Worm (Caenorhabditis elegans) whole organism, L4 larva: ENCODE results near the gene F54H12.8.
"Not testable (repeated sequence)": the region's sequence is repeated elsewhere in the genome, so short reads cannot be mapped to it uniquely, and the experiment has no call there.

Experiments used
- F26F4.8 ChIP-seq: fragments of 200-800 bp; sonication (Bioruptor generic); conservative IDR thresholded peaks from 2 replicates; pipeline ENCODE4 v1.3.6; 2022; ENCODE audit warnings: missing genetic modification characterization, missing compliant biosample characterization
- F44E2.7 ChIP-seq: fragments of 200-800 bp; sonication (Bioruptor generic); IDR thresholded peaks from 2 replicates; pipeline ENCODE4 v2.1.2; 2022; ENCODE audit warnings: missing genetic modification characterization, missing compliant biosample characterization
- T26A8.4 ChIP-seq: fragments of 200-800 bp; sonication (Bioruptor generic); IDR thresholded peaks from 2 replicates; pipeline ENCODE4 v1.3.6; 2022; ENCODE audit warnings: missing genetic modification characterization, missing compliant biosample characterization
- Y105C5A.15 ChIP-seq: fragments of 200-800 bp; sonication (Bioruptor generic); IDR thresholded peaks from 2 replicates; pipeline ENCODE4 v1.3.6; 2022; ENCODE audit warnings: missing genetic modification characterization, missing compliant biosample characterization
- Y48G9A.11 ChIP-seq: fragments of 200-800 bp; sonication (Bioruptor generic); IDR thresholded peaks from 2 replicates; pipeline ENCODE4 v1.3.6; 2022; ENCODE audit warnings: missing genetic modification reagents, missing genetic modification characterization, missing compliant biosample characterization
- Y75B8A.6 ChIP-seq: fragments of 200-800 bp; sonication (Bioruptor generic); IDR thresholded peaks from 2 replicates; pipeline ENCODE4 v1.3.6; 2022; ENCODE audit warnings: missing genetic modification reagents, missing genetic modification characterization, missing compliant biosample characterization
- ZK337.2 ChIP-seq: fragments of 200-800 bp; sonication (Bioruptor generic); IDR thresholded peaks from 2 replicates; pipeline ENCODE4 v1.3.6; 2022; ENCODE audit warnings: missing genetic modification reagents, missing genetic modification characterization, missing compliant biosample characterization
- arid-1 ChIP-seq: fragments of 200-800 bp; sonication (Bioruptor generic); conservative IDR thresholded peaks from 2 replicates; pipeline ENCODE4 v1.3.6; 2022; ENCODE audit warnings: missing genetic modification reagents, missing genetic modification characterization, missing compliant biosample characterization
- ceh-20 ChIP-seq: fragments of 200-800 bp; sonication (Bioruptor generic); IDR thresholded peaks from 2 replicates; pipeline ENCODE4 v1.3.6; 2022; ENCODE audit warnings: missing genetic modification reagents, missing genetic modification characterization, missing compliant biosample characterization
- ceh-62 ChIP-seq: sonication (generic microtip); optimal IDR thresholded peaks from 2 replicates; lab custom pipeline; 2017; ENCODE audit warnings: missing biosample characterization, missing genetic modification characterization
- ceh-82 ChIP-seq: sonication (generic microtip); optimal IDR thresholded peaks from 2 replicates; lab custom pipeline; 2017; ENCODE audit warnings: missing biosample characterization, missing genetic modification characterization
- ctbp-1 ChIP-seq: fragments of 200-800 bp; sonication (Bioruptor generic); IDR thresholded peaks from 2 replicates; pipeline ENCODE4 v1.3.6; 2022; ENCODE audit warnings: missing genetic modification reagents, missing genetic modification characterization, missing compliant biosample characterization
- daf-8 ChIP-seq: fragments of 200-800 bp; sonication (Bioruptor generic); IDR thresholded peaks from 2 replicates; pipeline ENCODE4 v1.3.6; 2022; ENCODE audit warnings: missing genetic modification characterization, missing compliant biosample characterization
- dmd-8 ChIP-seq: fragments of 200-800 bp; sonication (Bioruptor generic); IDR thresholded peaks from 2 replicates; pipeline ENCODE4 v1.3.6; 2022; ENCODE audit warnings: missing genetic modification characterization, missing compliant biosample characterization
- duxl-1 ChIP-seq: sonication (generic microtip); optimal IDR thresholded peaks from 2 replicates; lab custom pipeline; 2016; ENCODE audit warnings: mild to moderate bottlenecking, missing genetic modification characterization, moderate library complexity, missing compliant biosample characterization; ENCODE audit not compliant: poor library complexity
- egl-43 ChIP-seq: fragments of 200-800 bp; sonication (Bioruptor generic); IDR thresholded peaks from 2 replicates; pipeline ENCODE4 v1.3.6; 2022; ENCODE audit warnings: missing genetic modification reagents, missing genetic modification characterization, missing compliant biosample characterization
- fkh-10 ChIP-seq: fragments of 150-350 bp; optimal IDR thresholded peaks from 2 replicates; lab custom pipeline; 2014; ENCODE audit warnings: missing biosample characterization, missing genetic modification reagents, missing genetic modification characterization
- hmg-1.1 ChIP-seq: fragments of 200-800 bp; sonication (Bioruptor generic); IDR thresholded peaks from 2 replicates; pipeline ENCODE4 v1.3.6; 2022; ENCODE audit warnings: missing genetic modification reagents, missing genetic modification characterization, missing compliant biosample characterization
- jun-1 ChIP-seq: fragments of 150-350 bp; optimal IDR thresholded peaks from 2 replicates; lab custom pipeline; 2014; ENCODE audit warnings: missing biosample characterization, missing genetic modification reagents, missing genetic modification characterization
- lim-7 ChIP-seq: fragments of 200-800 bp; sonication (Bioruptor generic); IDR thresholded peaks from 2 replicates; pipeline ENCODE4 v1.3.6; 2022; ENCODE audit warnings: missing genetic modification characterization, missing compliant biosample characterization
- lin-1 ChIP-seq: fragments of 200-800 bp; sonication (Bioruptor generic); IDR thresholded peaks from 2 replicates; pipeline ENCODE4 v1.3.6; 2022; ENCODE audit warnings: missing genetic modification reagents, missing genetic modification characterization, missing compliant biosample characterization
- lin-15B ChIP-seq: fragments of 150-350 bp; sonication (generic microtip); optimal IDR thresholded peaks from 3 replicates; lab custom pipeline; 2014; ENCODE audit warnings: missing biosample characterization, missing genetic modification characterization
- lin-38 ChIP-seq: fragments of 200-800 bp; sonication (Bioruptor generic); IDR thresholded peaks from 2 replicates; pipeline ENCODE4 v1.3.6; 2022; ENCODE audit warnings: missing genetic modification reagents, missing genetic modification characterization, missing compliant biosample characterization
- lsy-2 ChIP-seq, 2 experiments: fragments of 150-350 bp in 1 of 2; sonication (generic microtip) in 1 of 2; optimal IDR thresholded peaks; 2 replicates each; lab custom pipeline; 2014 to 2017; ENCODE audit warnings: missing biosample characterization in 2 of 2, missing genetic modification characterization in 2 of 2
- madf-5 ChIP-seq, 2 experiments: fragments of 200-800 bp; sonication (Bioruptor generic); IDR thresholded peaks; 2 replicates each; pipeline ENCODE4 v1.3.6; 2022; ENCODE audit warnings: missing compliant biosample characterization in 2 of 2, missing genetic modification characterization in 2 of 2
- mdl-1 ChIP-seq, 2 experiments: fragments of 150-350 bp in 1 of 2; sonication (generic microtip) in 1 of 2; optimal IDR thresholded peaks; 2 replicates each; lab custom pipeline; 2014 to 2017; ENCODE audit warnings: missing biosample characterization in 2 of 2, missing genetic modification characterization in 2 of 2
- mdt-29 ChIP-seq: fragments of 200-800 bp; sonication (Bioruptor generic); IDR thresholded peaks from 2 replicates; pipeline ENCODE4 v1.3.6; 2022; ENCODE audit warnings: missing genetic modification reagents, missing genetic modification characterization, missing compliant biosample characterization
- mes-2 ChIP-seq: sonication (generic microtip); optimal IDR thresholded peaks from 2 replicates; lab custom pipeline; 2016; ENCODE audit warnings: missing genotype, mild to moderate bottlenecking, missing genetic modification characterization, missing compliant biosample characterization; ENCODE audit not compliant: poor library complexity, severe bottlenecking
- mxl-2 ChIP-seq: fragments of 200-800 bp; sonication (Bioruptor generic); conservative IDR thresholded peaks from 2 replicates; pipeline ENCODE4 v1.3.6; 2022; ENCODE audit warnings: missing genetic modification reagents, missing genetic modification characterization, missing compliant biosample characterization
- mxl-3 ChIP-seq: fragments of 200-800 bp; sonication (Bioruptor generic); optimal IDR thresholded peaks from 2 replicates; lab custom pipeline; 2018; ENCODE audit warnings: mild to moderate bottlenecking, missing genetic modification characterization, missing compliant biosample characterization
- nhr-10 ChIP-seq: fragments of 150-350 bp; optimal IDR thresholded peaks from 2 replicates; lab custom pipeline; 2014; ENCODE audit warnings: missing biosample characterization, missing genetic modification characterization
- nhr-41 ChIP-seq: fragments of 200-800 bp; sonication (Bioruptor generic); IDR thresholded peaks from 2 replicates; pipeline ENCODE4 v1.3.6; 2022; ENCODE audit warnings: missing genetic modification reagents, missing genetic modification characterization, missing compliant biosample characterization
- nhr-42 ChIP-seq: fragments of 200-800 bp; sonication (Bioruptor generic); IDR thresholded peaks from 2 replicates; pipeline ENCODE4 v1.3.6; 2022; ENCODE audit warnings: missing genetic modification characterization, missing compliant biosample characterization
- nhr-76 ChIP-seq: fragments of 150-350 bp; optimal IDR thresholded peaks from 2 replicates; lab custom pipeline; 2014; ENCODE audit warnings: missing biosample characterization, missing genetic modification characterization
- pha-4 ChIP-seq, 2 experiments: fragments of 150-350 bp in 1 of 2; fragments of 200-800 bp in 1 of 2; sonication (Bioruptor generic) in 1 of 2; IDR thresholded peaks in 1 of 2; optimal IDR thresholded peaks in 1 of 2; 2 replicates each; pipeline versions ENCODE4 v1.3.6 to Lab custom; 2014 to 2022; ENCODE audit warnings: missing genetic modification characterization in 2 of 2, missing genetic modification reagents in 2 of 2, missing biosample characterization in 1 of 2, missing compliant biosample characterization in 1 of 2
- rbr-2 ChIP-seq: sonication (generic microtip); optimal IDR thresholded peaks from 2 replicates; lab custom pipeline; 2016; ENCODE audit warnings: missing genotype, missing genetic modification characterization, missing compliant biosample characterization
- saeg-2 ChIP-seq: fragments of 200-800 bp; sonication (Bioruptor generic); IDR thresholded peaks from 2 replicates; pipeline ENCODE4 v1.3.6; 2022; ENCODE audit warnings: missing genetic modification reagents, missing genetic modification characterization, missing compliant biosample characterization
- snpc-1.2 ChIP-seq: fragments of 200-800 bp; sonication (Bioruptor generic); IDR thresholded peaks from 2 replicates; pipeline ENCODE4 v1.3.6; 2022; ENCODE audit warnings: missing genetic modification reagents, missing genetic modification characterization, missing compliant biosample characterization
- spr-3 ChIP-seq: fragments of 200-800 bp; sonication (Bioruptor generic); optimal IDR thresholded peaks from 2 replicates; lab custom pipeline; 2018; ENCODE audit warnings: mild to moderate bottlenecking, missing genetic modification characterization, missing compliant biosample characterization
- vab-7 ChIP-seq: fragments of 200-800 bp; sonication (Bioruptor generic); IDR thresholded peaks from 2 replicates; pipeline ENCODE4 v1.3.6; 2022; ENCODE audit warnings: missing genetic modification reagents, missing genetic modification characterization, missing compliant biosample characterization
- zip-11 ChIP-seq: fragments of 200-800 bp; sonication (Bioruptor generic); IDR thresholded peaks from 2 replicates; pipeline ENCODE4 v1.3.6; 2022; ENCODE audit warnings: missing genetic modification characterization, missing compliant biosample characterization
- ztf-11 ChIP-seq: fragments of 150-350 bp; optimal IDR thresholded peaks from 2 replicates; lab custom pipeline; 2014; ENCODE audit warnings: missing biosample characterization, missing genetic modification characterization

The F54H12.8 gene

DNA sequence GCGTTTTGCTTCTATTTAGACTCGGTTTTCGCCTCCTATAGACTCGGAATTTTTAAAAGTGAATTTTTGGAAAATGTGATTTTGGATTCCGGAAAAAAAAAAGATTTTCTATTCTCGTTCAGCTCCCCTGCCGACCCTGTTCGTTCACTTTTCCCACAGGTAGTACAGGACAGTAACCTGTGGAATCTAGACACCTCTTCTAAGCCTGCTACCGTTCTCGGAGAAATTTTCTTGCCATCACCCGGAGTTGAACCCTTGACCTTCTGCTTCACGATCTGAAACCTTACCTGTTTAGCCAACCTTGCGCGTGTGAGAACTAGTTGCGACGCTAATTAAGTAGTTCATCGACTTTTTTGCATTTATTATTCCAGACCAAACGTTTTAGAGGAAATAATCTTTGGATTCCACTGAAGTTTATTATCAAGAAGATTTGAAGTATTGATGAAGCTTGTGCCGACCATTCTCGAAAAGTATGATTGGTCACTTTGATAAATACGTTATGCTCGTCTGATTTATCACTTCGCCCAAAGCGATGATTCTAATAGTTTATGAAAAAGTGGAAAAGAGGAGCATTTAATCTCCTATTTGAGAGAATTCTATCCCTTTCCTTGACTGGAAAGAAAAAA is 15.2 kb downstream of the F54H12.8 start:
- TF ChIP-seq ceh-20 (0 out of 2 replicates have a peak, but pooled peaks have one; percentile 19), lin-38 (GFP tag; lab: Robert Waterston, UW) (peak; percentile 72), Y48G9A.11 (peak; percentile 78), lim-7 (peak; percentile 79), vab-7 (GFP tag; lab: Robert Waterston, UW) (peak; percentile 69), Y75B8A.6 (GFP tag; lab: Robert Waterston, UW) (0 out of 2 replicates have a peak, but pooled peaks have one; percentile 31), F44E2.7 (GFP tag; lab: Robert Waterston, UW) (peak; percentile 70; the same call in 1 of the 2 replicates), pha-4 (GFP tag; IDR thresholded peaks at IDR 0.05; lab: Robert Waterston, UW) (peak; percentile 64; the same call in 1 of the 2 replicates), nhr-41 (GFP tag; lab: Robert Waterston, UW) (peak; percentile 68; the same call in 1 of the 2 replicates), Y105C5A.15 (GFP tag; lab: Robert Waterston, UW) (0 out of 2 replicates have a peak, but pooled peaks have one; percentile 66), madf-5 (GFP tag; IDR thresholded peaks at IDR 0.05; lab: Robert Waterston, UW) (peak in 1 of 2 experiments; percentile 68; a peak in 2 of 4 replicates), mxl-2 (GFP tag; lab: Robert Waterston, UW) (0 out of 2 replicates have a peak, but pooled peaks have one; percentile 43), arid-1 (GFP tag; lab: Robert Waterston, UW) (peak; percentile 71; the same call in 1 of the 2 replicates), snpc-1.2 (GFP tag; lab: Robert Waterston, UW) (peak; percentile 71), mdt-29 (GFP tag; lab: Robert Waterston, UW) (peak; percentile 51; the same call in 1 of the 2 replicates), dmd-8 (GFP tag; lab: Robert Waterston, UW) (peak; percentile 87), egl-43 (GFP tag; lab: Robert Waterston, UW) (peak; percentile 77), saeg-2 (0 out of 2 replicates have a peak, but pooled peaks have one; percentile 55), ZK337.2 (GFP tag; lab: Robert Waterston, UW) (0 out of 2 replicates have a peak, but pooled peaks have one; percentile 46), T26A8.4 (GFP tag; lab: Robert Waterston, UW) (0 out of 2 replicates have a peak, but pooled peaks have one; percentile 27), F26F4.8 (GFP tag; lab: Robert Waterston, UW) (peak; percentile 95), ctbp-1 (GFP tag; lab: Robert Waterston, UW) (peak; percentile 50; the same call in 1 of the 2 replicates)
- not testable (repeated sequence) for TF ChIP-seq pha-4 (tag; optimal IDR thresholded peaks at IDR 0.05; lab: Kevin White, UChicago)

DNA sequence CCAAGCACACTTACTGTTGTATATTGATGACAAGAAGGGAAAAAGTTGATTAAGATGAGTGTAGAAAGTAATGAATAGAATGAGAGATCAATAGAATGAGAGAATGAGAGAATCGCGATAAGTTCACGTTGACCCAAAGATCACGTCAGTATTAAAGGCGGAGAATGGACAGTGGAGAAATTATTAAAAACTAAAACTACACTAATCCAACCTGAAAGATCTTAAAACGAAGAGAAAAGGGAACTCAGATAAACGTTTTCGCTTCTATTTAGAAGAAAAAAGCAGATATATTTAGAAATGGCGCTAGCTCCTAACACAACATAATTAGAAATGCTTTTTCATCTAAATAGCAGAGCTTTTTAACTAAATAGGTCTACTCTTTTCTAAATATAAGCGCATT is 15.8 kb downstream of the F54H12.8 start, which contains the start of gene let-754:
TSS of gene let-754 (minus strand) at position 101 of the 400 bp plus-strand sequence.
- TF ChIP-seq saeg-2: no peak
- TF ChIP-seq jun-1 (tag; lab: Kevin White, UChicago): no peak

DNA sequence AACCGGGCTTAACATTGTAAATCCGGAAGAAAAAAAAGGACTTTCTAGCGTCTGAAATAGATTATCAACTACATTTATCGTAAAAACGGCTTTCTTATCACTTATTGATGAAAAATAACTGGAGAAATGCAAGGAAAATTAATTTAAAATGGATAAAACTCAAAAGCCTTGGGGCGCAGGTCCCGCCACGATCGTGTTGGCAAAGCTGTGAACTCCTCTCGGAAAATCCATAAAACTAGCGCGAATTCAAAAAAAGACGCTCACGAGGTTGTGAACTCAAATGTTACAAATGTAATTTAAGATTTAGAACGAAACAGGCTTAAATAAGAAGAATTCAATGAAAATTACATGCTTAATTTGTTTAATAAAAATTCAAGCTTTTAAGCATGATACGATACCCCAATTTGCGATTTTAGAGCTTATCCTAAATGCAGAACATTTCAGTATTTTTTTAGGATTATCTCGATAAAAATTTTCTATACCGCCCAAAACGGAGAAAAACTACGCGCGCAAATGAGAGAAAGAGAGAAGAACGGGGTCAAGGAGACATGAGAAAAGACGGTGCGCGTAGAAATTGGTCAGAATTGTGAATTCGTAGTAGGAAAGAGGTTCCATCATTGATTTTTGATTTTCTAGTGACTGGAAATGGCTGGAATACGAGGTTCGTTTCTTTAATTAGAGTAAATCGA is 16.8 kb downstream of the F54H12.8 start, which contains the start of gene C29E4.15:
TSS of gene C29E4.15 (plus strand) at position 547 of the 689 bp plus-strand sequence.
- TF ChIP-seq duxl-1 (tag; lab: Kevin White, UChicago) (no peak), lin-38 (GFP tag; lab: Robert Waterston, UW) (no peak), fkh-10 (peak; percentile 19), lin-15B (tag; lab: Kevin White, UChicago) (no peak), lin-1 (GFP tag; lab: Robert Waterston, UW) (no peak), lsy-2 (tag; optimal IDR thresholded peaks at IDR 0.05; lab: Kevin White, UChicago) (peak in 1 of 2 experiments; percentile 76), daf-8 (GFP tag; lab: Robert Waterston, UW) (no peak), mxl-3 (GFP tag; lab: Kevin White, UChicago) (no peak), nhr-10 (tag; lab: Kevin White, UChicago) (no peak), ceh-20 (no peak), T26A8.4 (GFP tag; lab: Robert Waterston, UW) (no peak), Y75B8A.6 (GFP tag; lab: Robert Waterston, UW) (no peak), mes-2 (tag; lab: Kevin White, UChicago) (peak; percentile 69), rbr-2 (no peak), Y105C5A.15 (GFP tag; lab: Robert Waterston, UW) (no peak), ceh-82 (tag; lab: Kevin White, UChicago) (no peak), spr-3 (GFP tag; lab: Kevin White, UChicago) (no peak), ceh-62 (no peak), ztf-11 (tag; lab: Kevin White, UChicago) (no peak), dmd-8 (GFP tag; lab: Robert Waterston, UW) (no peak), mdl-1 (tag; optimal IDR thresholded peaks at IDR 0.05; lab: Kevin White, UChicago) (no peak), saeg-2 (no peak), hmg-1.1 (peak; percentile 37; the same call in 1 of the 2 replicates), mxl-2 (GFP tag; lab: Robert Waterston, UW) (no peak), nhr-76 (tag; lab: Kevin White, UChicago) (no peak), zip-11 (GFP tag; lab: Robert Waterston, UW) (no peak), nhr-42 (GFP tag; lab: Robert Waterston, UW) (no peak)
